Worm (Caenorhabditis elegans) whole organism, L4 larva: ENCODE data around the gene slmp-1.

Experiments
- F26F4.8 ChIP-seq: fragments of 200-800 bp; sonication (Bioruptor generic); conservative IDR thresholded peaks from 2 replicates; pipeline ENCODE4 v1.3.6; 2022; ENCODE audit warnings: missing genetic modification characterization, missing compliant biosample characterization
- ZK546.5 ChIP-seq, 2 experiments: sonication (generic microtip); optimal IDR thresholded peaks; 2 replicates each; lab custom pipeline; 2017; ENCODE audit warnings: missing biosample characterization in 2 of 2, missing genetic modification characterization in 2 of 2
- ama-1 ChIP-seq: fragments of 150-350 bp; optimal IDR thresholded peaks from 2 replicates; lab custom pipeline; 2014; ENCODE audit warnings: inconsistent platforms, mixed read lengths
- ceh-44 ChIP-seq: fragments of 200-800 bp; sonication (Bioruptor generic); IDR thresholded peaks from 2 replicates; pipeline ENCODE4 v1.3.6; 2022; ENCODE audit warnings: missing genetic modification reagents, missing genetic modification characterization, missing compliant biosample characterization
- fos-1 ChIP-seq: fragments of 150-350 bp; optimal IDR thresholded peaks from 2 replicates; lab custom pipeline; 2014; ENCODE audit warnings: missing biosample characterization, missing genetic modification characterization
- lin-39 ChIP-seq: fragments of 150-350 bp; optimal IDR thresholded peaks from 2 replicates; lab custom pipeline; 2014; ENCODE audit warnings: missing biosample characterization, missing genetic modification reagents, missing genetic modification characterization
- mdt-29 ChIP-seq: fragments of 200-800 bp; sonication (Bioruptor generic); IDR thresholded peaks from 2 replicates; pipeline ENCODE4 v1.3.6; 2022; ENCODE audit warnings: missing genetic modification reagents, missing genetic modification characterization, missing compliant biosample characterization
- nhr-11 ChIP-seq: fragments of 150-350 bp; optimal IDR thresholded peaks from 2 replicates; lab custom pipeline; 2014; ENCODE audit warnings: missing biosample characterization, missing genetic modification characterization
- nhr-48 ChIP-seq: sonication (generic microtip); optimal IDR thresholded peaks from 2 replicates; lab custom pipeline; 2016; ENCODE audit warnings: mild to moderate bottlenecking, missing genetic modification characterization, missing compliant biosample characterization
- skn-1 ChIP-seq: fragments of 150-350 bp; optimal IDR thresholded peaks from 2 replicates; lab custom pipeline; 2014; ENCODE audit warnings: missing biosample characterization, missing genetic modification characterization
- unc-39 ChIP-seq: sonication (generic microtip); optimal IDR thresholded peaks from 2 replicates; lab custom pipeline; 2017; ENCODE audit warnings: missing biosample characterization, missing genetic modification characterization
- zfp-2 ChIP-seq: sonication (generic microtip); optimal IDR thresholded peaks from 2 replicates; lab custom pipeline; 2016; ENCODE audit warnings: mild to moderate bottlenecking, missing genetic modification characterization, missing compliant biosample characterization
- zfp-3 ChIP-seq: fragments of 200-800 bp; sonication (Bioruptor generic); conservative IDR thresholded peaks from 2 replicates; pipeline ENCODE4 v1.3.6; 2022; ENCODE audit warnings: missing genetic modification reagents, missing genetic modification characterization, missing compliant biosample characterization

- TF ChIP-seq mdt-29 (GFP tag; lab: Robert Waterston, UW) (no peak), ZK546.5 (tag; optimal IDR thresholded peaks at IDR 0.05; lab: Kevin White, UChicago) (no peak), nhr-48 (no peak), lin-39 (tag; lab: Kevin White, UChicago) (no peak), nhr-11 (tag; lab: Kevin White, UChicago) (no peak), zfp-3 (GFP tag; lab: Robert Waterston, UW) (no peak), zfp-2 (tag; lab: Kevin White, UChicago) (no peak), unc-39 (no peak), F26F4.8 (GFP tag; lab: Robert Waterston, UW) (no peak), ama-1 (lab: Kevin White, UChicago) (no peak), fos-1 (no peak), ceh-44 (GFP tag; lab: Robert Waterston, UW) (no peak), skn-1 (tag; lab: Kevin White, UChicago) (no peak)
These were observed 44.8 kb upstream of the slmp-1 start for ce11 chrIV:3168656-3169216.
